Fruit fly (Drosophila melanogaster): ENCODE data around the gene SmB.

SmB gene

DNA sequence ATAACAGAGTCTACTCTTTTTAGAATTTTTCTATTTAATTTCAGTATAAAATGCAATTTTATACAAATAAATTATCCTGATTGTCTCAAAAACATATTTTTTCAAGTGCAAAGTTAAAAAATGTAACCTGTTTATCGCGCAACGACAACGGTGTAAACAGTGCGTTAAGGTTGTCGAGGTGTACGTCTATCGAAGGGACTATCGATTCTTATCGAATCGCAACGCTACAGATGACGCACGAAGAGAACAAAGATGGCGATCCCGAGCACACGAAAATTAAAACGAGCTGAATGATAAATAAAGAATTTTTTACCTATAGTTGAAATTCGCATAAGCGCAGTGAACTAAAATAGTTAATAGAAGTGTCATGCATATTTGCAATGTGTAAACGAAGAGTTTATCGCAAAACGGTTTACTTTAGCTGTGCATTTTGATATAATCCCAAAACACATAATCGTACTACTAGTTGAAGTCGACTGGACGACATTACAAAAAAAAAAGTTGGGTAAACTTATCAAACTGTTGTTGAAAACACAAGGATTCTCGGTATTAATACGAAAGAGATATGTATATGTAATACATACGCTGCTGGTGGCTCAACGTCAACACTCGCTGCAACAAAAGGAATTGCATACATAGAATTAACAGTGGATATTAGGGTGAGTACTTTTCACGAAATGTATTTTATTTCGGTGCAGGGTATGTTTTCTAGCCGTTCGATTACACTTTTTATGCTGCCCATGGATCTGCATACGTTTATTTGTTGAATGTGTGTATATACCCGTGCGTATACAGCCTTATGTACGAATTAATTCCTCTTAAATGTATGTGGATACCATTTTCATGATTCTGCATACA is 38.3 kb downstream of the SmB start, which contains the start of gene da (continued):
- TF ChIP-seq CG3726 (GFP tag; IDR thresholded peaks at IDR 0.05) (no peak), nau (GFP tag; optimal IDR thresholded peaks at IDR 0.05) (no peak), caup (GFP tag; optimal IDR thresholded peaks at IDR 0.05; ENCODE audit: severe bottlenecking) (peak; percentile 69), amos (GFP tag; IDR thresholded peaks at IDR 0.05; ENCODE audit: partially characterized antibody) (peak; percentile 66; the same call in 1 of the 2 replicates), HLHmδ (GFP tag; optimal IDR thresholded peaks at IDR 0.05) (no peak), CG17385 (GFP tag; optimal IDR thresholded peaks at IDR 0.05) (peak; percentile 26), Hey (tag; optimal IDR thresholded peaks at IDR 0.05) (no peak), Sry-β (GFP tag; optimal IDR thresholded peaks at IDR 0.05) (no peak), CG11696 (GFP tag; IDR thresholded peaks at IDR 0.05) (no peak), pros (GFP tag; optimal IDR thresholded peaks at IDR 0.05) (no peak), HHEX (GFP tag; optimal IDR thresholded peaks at IDR 0.05) (peak; percentile 40), Trl (optimal IDR thresholded peaks at IDR 0.05) (no peak), Trl (GFP tag; optimal IDR thresholded peaks at IDR 0.05) (peak; percentile 47), CG12942 (GFP tag; optimal IDR thresholded peaks at IDR 0.05) (peak; percentile 22), CG10209 (GFP tag; optimal IDR thresholded peaks at IDR 0.05) (peak; percentile 52), Blimp-1 (GFP tag; optimal IDR thresholded peaks at IDR 0.05) (no peak), Neu2 (GFP tag; optimal IDR thresholded peaks at IDR 0.05; ENCODE audit: borderline replicate concordance) (no peak), CG17568 (GFP tag; optimal IDR thresholded peaks at IDR 0.05) (peak; percentile 24), Awh (GFP tag; IDR thresholded peaks at IDR 0.05) (peak; percentile 52; the same call in 1 of the 2 replicates), CG4854 (GFP tag; optimal IDR thresholded peaks at IDR 0.05) (peak; percentile 8), CG13624 (GFP tag; optimal IDR thresholded peaks at IDR 0.05) (peak; percentile 63), CG17186 (GFP tag; optimal IDR thresholded peaks at IDR 0.05) (peak; percentile 79), Side (GFP tag; optimal IDR thresholded peaks at IDR 0.05) (peak; percentile 38), Dp (GFP tag; optimal IDR thresholded peaks at IDR 0.05) (peak; percentile 14), CG2889 (GFP tag; IDR thresholded peaks at IDR 0.05) (no peak), CG33213 (GFP tag; optimal IDR thresholded peaks at IDR 0.05) (peak; percentile 22), E2f1 (GFP tag; IDR thresholded peaks at IDR 0.05) (peak; percentile 50; the same call in 1 of the 2 replicates), CG6272 (GFP tag; IDR thresholded peaks at IDR 0.05) (peak; percentile 50; the same call in 1 of the 2 replicates), CG3163 (GFP tag; optimal IDR thresholded peaks at IDR 0.05) (no peak), tap (tag; optimal IDR thresholded peaks at IDR 0.05) (peak; percentile 60), Atf6 (GFP tag; IDR thresholded peaks at IDR 0.05) (peak; percentile 63), bigmax (GFP tag; optimal IDR thresholded peaks at IDR 0.05) (peak; percentile 32), CG9727 (GFP tag; optimal IDR thresholded peaks at IDR 0.05) (peak; percentile 40)

DNA sequence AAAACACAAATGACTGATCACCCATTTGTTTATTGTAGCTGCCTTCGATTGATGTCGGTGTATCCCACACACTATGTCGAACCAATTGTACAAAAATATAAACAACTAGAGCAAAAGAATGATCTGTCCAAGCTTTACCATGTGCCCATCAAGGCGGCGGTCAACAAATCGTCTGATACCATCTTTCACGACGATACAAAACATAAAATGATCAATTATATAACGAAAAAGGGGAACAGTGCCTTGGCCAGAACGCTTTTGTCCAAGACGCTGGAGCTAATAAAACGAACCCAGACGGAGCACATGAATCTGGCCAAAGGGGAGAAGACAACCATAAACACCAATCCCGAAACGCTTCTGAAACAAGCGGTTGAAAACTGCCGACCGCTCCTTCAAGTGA is 39.6 kb downstream of the SmB start:
- TF ChIP-seq MESR4 (GFP tag; optimal IDR thresholded peaks at IDR 0.05): peak; percentile 49
- TF ChIP-seq Pdp1 (GFP tag; optimal IDR thresholded peaks at IDR 0.05): peak in 1 of 2 experiments; percentile 93
- no peak for TF ChIP-seq Ada2b (GFP tag; IDR thresholded peaks at IDR 0.05)
